Fruit fly (Drosophila melanogaster) S2 (cell line): ENCODE measurements around the gene Samuel.

Experiments used
- CG8478 ChIP-seq: fragments of >200 bp; optimal IDR thresholded peaks from 2 replicates; lab custom pipeline; 2018
- CTCF ChIP-seq, 2 experiments: fragments of >200 bp; optimal IDR thresholded peaks; 2 replicates each; lab custom pipeline; 2018

dm6 chr2L:11053018-11053807 is 13.6 kb downstream of the Samuel start:
- no peak for TF ChIP-seq CG8478 (lab: Kevin White, UChicago)
- no peak for TF ChIP-seq CTCF (optimal IDR thresholded peaks at IDR 0.05; lab: Kevin White, UChicago)
